Worm (Caenorhabditis elegans): Measurements from ENCODE around the gene pstk-1.

pstk-1 gene

DNA sequence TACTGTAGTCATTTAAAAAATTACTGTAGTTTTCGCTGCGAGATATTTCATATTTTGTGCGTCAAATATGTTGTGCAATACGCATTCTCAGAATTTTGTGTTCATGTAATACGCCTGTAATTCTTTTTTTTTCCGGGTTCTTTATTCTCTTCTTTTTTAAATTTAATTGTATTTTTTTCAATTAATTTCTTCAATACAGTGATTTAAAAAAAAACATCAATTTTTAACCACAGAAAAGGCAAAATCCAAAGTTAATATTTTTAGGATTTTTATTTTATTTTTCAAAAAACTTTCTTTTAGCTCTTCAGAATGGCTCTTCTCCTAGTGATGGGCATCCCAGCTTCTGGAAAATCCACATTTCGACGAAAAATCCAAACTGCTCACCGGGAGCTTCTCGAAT is at the start of gene pstk-1:
TSS of gene pstk-1 (plus strand) at position 301 of the 400 bp plus-strand sequence.
- TF ChIP-seq ztf-29 (GFP tag; IDR thresholded peaks at IDR 0.05) (no peak), ref-1 (GFP tag; conservative IDR thresholded peaks at IDR 0.05) (no peak), med-1 (GFP tag; optimal IDR thresholded peaks at IDR 0.05; ENCODE audit: insufficient read depth) (no peak), T22C8.4 (GFP tag; IDR thresholded peaks at IDR 0.05) (no peak), klf-2 (GFP tag; conservative IDR thresholded peaks at IDR 0.05) (no peak), tab-1 (GFP tag; IDR thresholded peaks at IDR 0.05) (no peak), cog-1 (tag; optimal IDR thresholded peaks at IDR 0.05) (no peak), ztf-23 (GFP tag; IDR thresholded peaks at IDR 0.05) (no peak), flt-1 (GFP tag; IDR thresholded peaks at IDR 0.05) (no peak)

DNA sequence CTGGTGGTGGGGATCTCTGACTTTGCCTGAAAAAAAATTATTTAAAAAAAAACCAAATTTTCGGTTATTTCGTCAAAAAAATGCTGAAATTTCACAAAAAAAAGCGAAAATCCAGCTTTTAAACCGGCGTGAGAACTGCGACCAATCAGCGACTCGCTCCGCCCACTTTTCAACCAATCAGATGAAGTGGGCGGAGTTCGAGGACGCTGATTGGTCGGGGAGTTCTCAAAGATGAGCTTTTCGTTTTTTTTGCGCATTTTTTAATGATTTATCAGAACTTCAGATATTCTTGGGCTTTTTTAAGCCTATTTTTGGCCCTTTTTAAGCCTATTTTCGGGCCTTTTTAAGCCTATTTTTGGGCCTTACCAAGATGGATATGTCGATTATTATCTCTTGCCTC is 46.2 kb upstream of the pstk-1 start:
- TF ChIP-seq flt-1 (GFP tag; IDR thresholded peaks at IDR 0.05): no peak
- no peak for TF ChIP-seq ztf-29 (GFP tag; IDR thresholded peaks at IDR 0.05)
- TF ChIP-seq T22C8.4 (GFP tag; IDR thresholded peaks at IDR 0.05): no peak
- TF ChIP-seq klf-2 (GFP tag; conservative IDR thresholded peaks at IDR 0.05): no peak
- no peak for TF ChIP-seq med-1 (GFP tag; optimal IDR thresholded peaks at IDR 0.05; ENCODE audit: insufficient read depth)

DNA sequence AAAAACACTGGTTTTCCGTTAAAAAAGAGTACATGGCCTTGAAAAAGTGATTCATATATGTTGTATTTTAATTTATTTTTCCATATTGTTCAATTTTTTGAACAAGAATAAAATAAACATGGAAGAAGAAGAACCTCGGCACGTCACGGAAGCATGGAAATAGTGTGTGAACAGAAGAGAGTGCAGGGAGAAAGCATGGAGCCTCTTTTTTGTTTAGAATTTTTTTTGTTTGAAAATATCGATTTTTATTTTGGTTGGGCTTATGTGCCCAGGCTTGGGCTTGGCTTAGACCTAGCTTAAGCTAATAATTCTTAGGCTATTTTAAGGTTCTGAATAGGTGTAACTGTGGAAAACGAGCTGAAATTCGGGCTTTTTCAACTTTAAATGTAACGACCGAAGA is 44.7 kb upstream of the pstk-1 start, which contains the start of gene tat-1:
TSS of gene tat-1 (minus strand) at position 11 of the 400 bp plus-strand sequence.
- TF ChIP-seq ref-1 (GFP tag; conservative IDR thresholded peaks at IDR 0.05): no peak
- no peak for TF ChIP-seq med-1 (GFP tag; optimal IDR thresholded peaks at IDR 0.05; ENCODE audit: insufficient read depth)
- TF ChIP-seq flt-1 (GFP tag; IDR thresholded peaks at IDR 0.05): no peak

DNA sequence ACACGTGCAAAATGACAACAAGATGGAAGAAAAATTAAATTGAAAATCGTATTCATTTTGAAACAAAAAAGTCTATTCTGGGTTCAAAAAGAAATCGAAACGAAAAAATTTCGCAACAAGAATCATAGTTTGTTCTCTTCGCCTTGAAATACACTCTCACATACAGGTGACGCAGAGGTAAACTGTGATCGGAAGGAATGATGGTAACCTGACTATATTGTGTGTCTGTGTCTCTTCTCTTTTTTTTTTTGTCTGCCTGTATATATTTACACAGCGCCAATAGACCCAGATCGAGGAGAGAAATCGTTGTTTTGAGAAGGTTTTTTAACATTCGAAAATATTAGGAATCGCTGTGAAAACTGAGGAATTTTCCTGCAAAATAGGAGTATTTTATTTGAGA is 42.3 kb upstream of the pstk-1 start:
- TF ChIP-seq T22C8.4 (GFP tag; IDR thresholded peaks at IDR 0.05) (no peak), flt-1 (GFP tag; IDR thresholded peaks at IDR 0.05) (no peak), tab-1 (GFP tag; IDR thresholded peaks at IDR 0.05) (no peak), cog-1 (tag; optimal IDR thresholded peaks at IDR 0.05) (no peak), ref-1 (GFP tag; conservative IDR thresholded peaks at IDR 0.05) (no peak), ztf-23 (GFP tag; IDR thresholded peaks at IDR 0.05) (no peak), klf-2 (GFP tag; conservative IDR thresholded peaks at IDR 0.05) (no peak), ztf-29 (GFP tag; IDR thresholded peaks at IDR 0.05) (no peak), med-1 (GFP tag; optimal IDR thresholded peaks at IDR 0.05; ENCODE audit: insufficient read depth) (no peak)

DNA sequence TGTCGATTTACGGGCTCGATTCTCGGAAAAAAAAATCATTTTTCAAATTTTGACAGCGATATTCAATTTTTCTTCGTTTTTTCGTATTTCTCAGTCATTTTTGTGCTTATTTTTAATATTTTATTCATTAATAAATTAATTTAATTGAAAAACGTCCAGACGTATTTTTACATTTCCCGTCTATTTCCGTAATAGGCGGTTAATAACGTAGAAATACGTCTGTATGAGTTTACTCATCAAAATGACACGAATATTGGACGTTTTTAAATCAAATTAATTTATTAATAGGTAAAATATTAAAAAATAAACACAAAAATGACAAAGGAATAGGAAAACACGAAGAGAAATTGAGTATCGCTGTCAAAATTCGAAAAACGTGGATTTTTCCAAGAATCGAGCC is 41.7 kb upstream of the pstk-1 start:
- TF ChIP-seq ztf-23 (GFP tag; IDR thresholded peaks at IDR 0.05) (no peak), tab-1 (GFP tag; IDR thresholded peaks at IDR 0.05) (no peak), ztf-29 (GFP tag; IDR thresholded peaks at IDR 0.05) (no peak), cog-1 (tag; optimal IDR thresholded peaks at IDR 0.05) (no peak), T22C8.4 (GFP tag; IDR thresholded peaks at IDR 0.05) (no peak), med-1 (GFP tag; optimal IDR thresholded peaks at IDR 0.05; ENCODE audit: insufficient read depth) (no peak), klf-2 (GFP tag; conservative IDR thresholded peaks at IDR 0.05) (no peak), ref-1 (GFP tag; conservative IDR thresholded peaks at IDR 0.05) (no peak), flt-1 (GFP tag; IDR thresholded peaks at IDR 0.05) (no peak)

DNA sequence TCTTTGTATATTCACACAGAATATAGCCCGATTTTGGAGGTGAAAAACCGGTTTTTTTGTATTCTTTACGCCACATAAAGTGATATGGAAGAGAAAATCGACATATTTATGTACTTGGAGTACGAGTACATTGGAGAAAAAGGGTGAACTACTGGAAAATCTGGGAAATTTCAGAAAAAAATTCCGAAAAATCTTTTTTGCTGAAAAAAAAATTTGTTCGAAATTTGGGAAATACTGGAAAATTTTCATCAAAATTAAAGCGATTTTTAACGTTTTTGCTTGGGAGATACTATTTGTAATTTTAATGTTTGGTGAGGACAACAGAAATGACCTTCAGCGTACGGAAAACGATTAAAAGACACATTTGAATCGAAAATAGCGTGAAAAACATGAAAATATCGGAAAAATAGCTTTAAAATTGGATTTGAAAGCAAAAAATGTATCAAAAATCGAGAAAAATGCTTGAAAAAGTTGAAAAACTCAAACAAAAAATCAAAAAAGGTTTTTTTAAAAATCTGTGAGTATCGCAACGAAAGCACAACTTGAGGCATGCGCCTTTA is 40.5 kb upstream of the pstk-1 start:
- TF ChIP-seq flt-1 (GFP tag; IDR thresholded peaks at IDR 0.05): no peak
- no peak for TF ChIP-seq klf-2 (GFP tag; conservative IDR thresholded peaks at IDR 0.05)
- TF ChIP-seq ref-1 (GFP tag; conservative IDR thresholded peaks at IDR 0.05): no peak
- no peak for TF ChIP-seq tab-1 (GFP tag; IDR thresholded peaks at IDR 0.05)
- no peak for TF ChIP-seq med-1 (GFP tag; optimal IDR thresholded peaks at IDR 0.05; ENCODE audit: insufficient read depth)
- TF ChIP-seq ztf-23 (GFP tag; IDR thresholded peaks at IDR 0.05): no peak
- TF ChIP-seq ztf-29 (GFP tag; IDR thresholded peaks at IDR 0.05): no peak
- TF ChIP-seq T22C8.4 (GFP tag; IDR thresholded peaks at IDR 0.05): no peak
- no peak for TF ChIP-seq cog-1 (tag; optimal IDR thresholded peaks at IDR 0.05)

DNA sequence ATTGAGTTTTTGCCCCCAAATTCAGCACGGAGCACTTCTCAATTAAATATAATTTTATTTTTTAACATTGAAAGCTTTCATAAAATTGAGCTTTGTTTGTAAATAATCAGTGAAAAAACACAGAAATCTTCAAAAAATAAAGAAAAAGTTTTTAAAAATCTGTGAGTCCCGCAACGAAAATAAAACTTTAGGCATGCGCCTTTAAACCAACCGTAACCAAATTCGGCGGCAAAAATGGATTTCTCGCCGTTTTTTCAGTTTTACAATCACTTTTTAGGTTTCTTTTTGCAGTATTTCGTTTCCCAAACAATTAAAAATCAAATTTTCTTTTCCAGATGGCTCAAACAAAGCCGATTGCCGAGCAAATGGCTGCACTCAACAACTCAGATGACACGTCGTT is 39.9 kb upstream of the pstk-1 start, which contains the start of gene pie-1:
TSS of gene pie-1 (plus strand) at position 336 of the 400 bp plus-strand sequence.
- no peak for TF ChIP-seq ztf-23 (GFP tag; IDR thresholded peaks at IDR 0.05)

DNA sequence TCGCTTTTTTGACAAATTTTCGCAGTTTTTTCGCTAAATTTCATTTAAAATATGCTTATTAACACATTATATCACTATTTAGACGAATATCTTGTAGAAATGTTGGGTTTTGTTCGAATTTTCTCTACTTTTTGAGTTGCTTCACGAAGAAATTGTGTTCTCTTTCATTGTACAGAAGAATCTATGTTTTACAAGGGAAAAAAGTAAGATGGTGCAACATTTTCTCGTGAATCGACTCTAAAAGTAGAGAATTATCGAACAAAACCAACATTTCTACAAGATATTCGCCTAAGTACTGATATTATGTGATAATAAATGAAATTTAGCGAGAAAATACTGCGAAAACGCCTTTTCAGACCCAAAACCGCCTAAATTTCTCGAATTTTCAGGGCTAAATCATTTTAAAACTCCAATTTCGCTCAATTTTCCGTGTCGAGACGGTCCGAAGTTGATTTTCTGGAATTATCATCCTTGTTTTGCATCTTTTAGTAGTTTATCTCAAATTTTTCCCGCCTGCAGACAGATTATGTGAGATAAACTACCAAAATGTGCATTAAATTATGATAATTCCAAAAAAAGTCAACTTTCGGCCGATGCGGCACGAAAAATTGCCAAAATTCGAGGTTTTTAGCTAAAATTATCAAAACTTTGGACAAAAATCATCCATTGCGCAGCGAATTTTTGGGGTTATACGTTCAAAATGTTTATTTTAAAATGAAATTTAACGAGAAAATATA is 38.7 kb upstream of the pstk-1 start:
- TF ChIP-seq cog-1 (tag; optimal IDR thresholded peaks at IDR 0.05) (no peak), klf-2 (GFP tag; conservative IDR thresholded peaks at IDR 0.05) (no peak), tab-1 (GFP tag; IDR thresholded peaks at IDR 0.05) (no peak), ztf-29 (GFP tag; IDR thresholded peaks at IDR 0.05) (no peak), T22C8.4 (GFP tag; IDR thresholded peaks at IDR 0.05) (no peak), flt-1 (GFP tag; IDR thresholded peaks at IDR 0.05) (no peak), med-1 (GFP tag; optimal IDR thresholded peaks at IDR 0.05; ENCODE audit: insufficient read depth) (no peak), ztf-23 (GFP tag; IDR thresholded peaks at IDR 0.05) (no peak), ref-1 (GFP tag; conservative IDR thresholded peaks at IDR 0.05) (no peak)

DNA sequence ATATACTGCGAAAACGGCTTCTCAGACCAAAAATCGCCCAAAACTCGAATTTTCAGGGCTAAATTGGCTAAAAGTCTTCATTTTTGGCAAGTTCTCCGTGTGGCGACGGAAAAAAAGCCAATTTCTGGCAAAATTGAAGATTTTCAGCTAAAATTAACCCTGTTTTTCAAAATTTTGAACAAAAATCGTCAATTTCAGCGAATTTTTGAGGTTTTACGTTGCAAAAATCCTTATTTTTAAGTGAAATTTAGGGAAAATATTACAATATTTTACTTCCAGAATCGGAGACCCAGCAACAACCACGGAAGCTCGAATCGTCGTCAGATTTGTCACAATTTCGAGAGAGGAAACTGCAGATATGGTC is 38.2 kb upstream of the pstk-1 start:
- TF ChIP-seq ztf-29 (GFP tag; IDR thresholded peaks at IDR 0.05) (no peak), med-1 (GFP tag; optimal IDR thresholded peaks at IDR 0.05; ENCODE audit: insufficient read depth) (no peak), ztf-23 (GFP tag; IDR thresholded peaks at IDR 0.05) (no peak), cog-1 (tag; optimal IDR thresholded peaks at IDR 0.05) (no peak), flt-1 (GFP tag; IDR thresholded peaks at IDR 0.05) (no peak), ref-1 (GFP tag; conservative IDR thresholded peaks at IDR 0.05) (no peak), T22C8.4 (GFP tag; IDR thresholded peaks at IDR 0.05) (no peak), tab-1 (GFP tag; IDR thresholded peaks at IDR 0.05) (no peak), klf-2 (GFP tag; conservative IDR thresholded peaks at IDR 0.05) (no peak)

DNA sequence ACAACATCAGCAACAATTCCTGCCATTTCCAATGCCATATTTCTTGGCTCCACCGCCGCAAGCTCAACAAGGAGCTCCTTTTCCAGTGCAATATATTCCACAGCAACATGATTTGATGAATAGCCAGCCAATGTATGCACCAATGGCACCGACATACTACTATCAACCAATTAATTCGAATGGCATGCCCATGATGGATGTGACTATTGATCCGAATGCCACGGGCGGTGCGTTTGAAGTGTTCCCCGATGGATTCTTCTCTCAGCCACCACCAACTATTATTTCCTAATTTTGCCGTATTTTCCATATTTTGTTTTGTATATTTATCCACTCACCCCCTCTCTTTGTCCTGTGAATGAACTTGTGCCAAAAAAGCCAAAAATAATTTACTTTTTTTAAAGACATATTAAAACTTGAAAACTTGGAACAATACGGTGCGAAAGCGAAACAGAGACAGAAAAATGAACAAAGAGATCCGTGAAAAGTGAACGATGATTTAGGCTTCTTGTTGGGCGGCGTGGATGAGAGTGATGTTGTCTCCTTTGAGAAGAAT is 37.5 kb upstream of the pstk-1 start:
- TF ChIP-seq tab-1 (GFP tag; IDR thresholded peaks at IDR 0.05): no peak
- no peak for TF ChIP-seq ztf-23 (GFP tag; IDR thresholded peaks at IDR 0.05)
- TF ChIP-seq ref-1 (GFP tag; conservative IDR thresholded peaks at IDR 0.05): no peak
- TF ChIP-seq med-1 (GFP tag; optimal IDR thresholded peaks at IDR 0.05; ENCODE audit: insufficient read depth): no peak
- no peak for TF ChIP-seq flt-1 (GFP tag; IDR thresholded peaks at IDR 0.05)
- no peak for TF ChIP-seq klf-2 (GFP tag; conservative IDR thresholded peaks at IDR 0.05)
- TF ChIP-seq cog-1 (tag; optimal IDR thresholded peaks at IDR 0.05): no peak

Measured in whole organism, midembryonic.